Worm (Caenorhabditis elegans) whole organism, late embryonic: ENCODE measurements around the gene tcc-1.

Experiments
- C08G9.2 ChIP-seq: sonication (generic microtip); optimal IDR thresholded peaks from 2 replicates; lab custom pipeline; 2016; ENCODE audit warnings: mild to moderate bottlenecking, missing genetic modification characterization, moderate library complexity, missing compliant biosample characterization
- C38D4.7 ChIP-seq: fragments of 200-800 bp; sonication (Bioruptor generic); optimal IDR thresholded peaks from 2 replicates; lab custom pipeline; 2018; ENCODE audit warnings: mild to moderate bottlenecking, missing genetic modification characterization, moderate library complexity, missing compliant biosample characterization
- F13H6.1 ChIP-seq: sonication (generic microtip); optimal IDR thresholded peaks from 2 replicates; lab custom pipeline; 2016; ENCODE audit warnings: missing genetic modification characterization, missing compliant biosample characterization
- ceh-14 ChIP-seq: sonication (generic microtip); optimal IDR thresholded peaks from 2 replicates; lab custom pipeline; 2016; ENCODE audit warnings: missing genotype, missing genetic modification characterization, missing compliant biosample characterization
- ceh-18 ChIP-seq: sonication (generic microtip); optimal IDR thresholded peaks from 2 replicates; lab custom pipeline; 2016; ENCODE audit warnings: missing genetic modification characterization, missing compliant biosample characterization
- ceh-19 ChIP-seq: fragments of 200-800 bp; sonication (Bioruptor generic); optimal IDR thresholded peaks from 2 replicates; lab custom pipeline; 2018; ENCODE audit warnings: mild to moderate bottlenecking, missing genetic modification characterization, missing compliant biosample characterization
- ceh-2 ChIP-seq: sonication (generic microtip); optimal IDR thresholded peaks from 2 replicates; lab custom pipeline; 2016; ENCODE audit warnings: missing genotype, missing genetic modification characterization, missing compliant biosample characterization
- ceh-22 ChIP-seq: sonication (generic microtip); optimal IDR thresholded peaks from 2 replicates; lab custom pipeline; 2017; ENCODE audit warnings: missing biosample characterization, missing genetic modification characterization
- ceh-31 ChIP-seq: sonication (generic microtip); optimal IDR thresholded peaks from 2 replicates; lab custom pipeline; 2016; ENCODE audit warnings: missing genetic modification characterization, missing compliant biosample characterization
- ceh-34 ChIP-seq: sonication (generic microtip); optimal IDR thresholded peaks from 2 replicates; lab custom pipeline; 2016; ENCODE audit warnings: mild to moderate bottlenecking, missing genetic modification characterization, missing compliant biosample characterization
- ceh-45 ChIP-seq: fragments of 200-800 bp; sonication (Bioruptor generic); IDR thresholded peaks from 2 replicates; pipeline ENCODE4 v1.3.6; 2022; ENCODE audit warnings: missing genetic modification reagents, missing genetic modification characterization, missing compliant biosample characterization
- ceh-9 ChIP-seq: sonication (generic microtip); optimal IDR thresholded peaks from 2 replicates; lab custom pipeline; 2016; ENCODE audit warnings: mild to moderate bottlenecking, missing genetic modification characterization, inconsistent platforms, missing compliant biosample characterization
- che-1 ChIP-seq: sonication (generic microtip); optimal IDR thresholded peaks from 2 replicates; lab custom pipeline; 2016; ENCODE audit warnings: mild to moderate bottlenecking, missing genetic modification characterization, missing compliant biosample characterization
- dmd-4 ChIP-seq: sonication (generic microtip); optimal IDR thresholded peaks from 2 replicates; lab custom pipeline; 2016; ENCODE audit warnings: borderline replicate concordance, missing genetic modification characterization, missing compliant biosample characterization
- dve-1 ChIP-seq: sonication (generic microtip); optimal IDR thresholded peaks from 2 replicates; lab custom pipeline; 2017; ENCODE audit warnings: antibody characterized with exemption, mild to moderate bottlenecking, missing genetic modification characterization, missing compliant biosample characterization
- elt-4 ChIP-seq: sonication (generic microtip); optimal IDR thresholded peaks from 2 replicates; lab custom pipeline; 2016; ENCODE audit warnings: missing genetic modification characterization, missing compliant biosample characterization
- ets-4 ChIP-seq: sonication (generic microtip); optimal IDR thresholded peaks from 2 replicates; lab custom pipeline; 2016; ENCODE audit warnings: missing genetic modification characterization, missing compliant biosample characterization
- fkh-10 ChIP-seq: fragments of 150-350 bp; optimal IDR thresholded peaks from 2 replicates; lab custom pipeline; 2014; ENCODE audit warnings: missing biosample characterization, missing genetic modification reagents, missing genetic modification characterization
- hlh-13 ChIP-seq: fragments of 200-800 bp; sonication (Bioruptor generic); optimal IDR thresholded peaks from 2 replicates; lab custom pipeline; 2018; ENCODE audit warnings: mild to moderate bottlenecking, missing genetic modification characterization, missing compliant biosample characterization
- hlh-30 ChIP-seq: sonication (generic microtip); optimal IDR thresholded peaks from 2 replicates; lab custom pipeline; 2017; ENCODE audit warnings: antibody characterized with exemption, missing genetic modification characterization, missing compliant biosample characterization; ENCODE audit not compliant: insufficient read depth
- hlh-6 ChIP-seq: sonication (generic microtip); optimal IDR thresholded peaks from 2 replicates; lab custom pipeline; 2016; ENCODE audit warnings: missing genotype, missing genetic modification characterization, missing compliant biosample characterization
- lim-6 ChIP-seq: sonication (generic microtip); optimal IDR thresholded peaks from 2 replicates; lab custom pipeline; 2016; ENCODE audit warnings: missing genetic modification characterization, missing compliant biosample characterization
- madf-2 ChIP-seq: sonication (generic microtip); optimal IDR thresholded peaks from 2 replicates; lab custom pipeline; 2017; ENCODE audit warnings: missing genetic modification characterization, missing compliant biosample characterization
- mec-3 ChIP-seq: sonication (generic microtip); optimal IDR thresholded peaks from 2 replicates; lab custom pipeline; 2016; ENCODE audit warnings: borderline replicate concordance, missing genetic modification characterization, missing compliant biosample characterization
- nfya-1 ChIP-seq: sonication (generic microtip); optimal IDR thresholded peaks from 2 replicates; lab custom pipeline; 2017; ENCODE audit warnings: missing genetic modification characterization, mild to moderate bottlenecking, missing compliant biosample characterization, antibody characterized with exemption, moderate library complexity
- nhr-11 ChIP-seq: fragments of 150-350 bp; optimal IDR thresholded peaks from 2 replicates; lab custom pipeline; 2014; ENCODE audit warnings: missing biosample characterization, missing genetic modification characterization
- npax-4 ChIP-seq: sonication (generic microtip); optimal IDR thresholded peaks from 2 replicates; lab custom pipeline; 2016; ENCODE audit warnings: missing genetic modification characterization, missing compliant biosample characterization
- odd-2 ChIP-seq: sonication (generic microtip); optimal IDR thresholded peaks from 2 replicates; lab custom pipeline; 2017; ENCODE audit warnings: antibody characterized with exemption, mild to moderate bottlenecking, missing genetic modification characterization, missing compliant biosample characterization
- pag-3 ChIP-seq: sonication (generic microtip); optimal IDR thresholded peaks from 2 replicates; lab custom pipeline; 2016; ENCODE audit warnings: missing compliant biosample characterization, missing genetic modification characterization, borderline replicate concordance
- pat-9 ChIP-seq: fragments of 200-800 bp; sonication (Bioruptor generic); optimal IDR thresholded peaks from 2 replicates; lab custom pipeline; 2018; ENCODE audit warnings: mild to moderate bottlenecking, missing genetic modification characterization, moderate library complexity, missing compliant biosample characterization
- pax-1 ChIP-seq: fragments of 150-350 bp; optimal IDR thresholded peaks from 2 replicates; lab custom pipeline; 2014; ENCODE audit warnings: missing biosample characterization, missing genetic modification characterization
- pros-1 ChIP-seq: fragments of 150-350 bp; optimal IDR thresholded peaks from 2 replicates; lab custom pipeline; 2014; ENCODE audit warnings: missing biosample characterization, missing genetic modification reagents, missing genetic modification characterization
- ref-2 ChIP-seq: sonication (generic microtip); optimal IDR thresholded peaks from 2 replicates; lab custom pipeline; 2016; ENCODE audit warnings: missing genetic modification characterization, missing compliant biosample characterization
- rnt-1 ChIP-seq: sonication (generic microtip); optimal IDR thresholded peaks from 2 replicates; lab custom pipeline; 2016; ENCODE audit warnings: missing genetic modification characterization, missing compliant biosample characterization
- syd-9 ChIP-seq: sonication (generic microtip); optimal IDR thresholded peaks from 2 replicates; lab custom pipeline; 2016; ENCODE audit warnings: mild to moderate bottlenecking, missing genetic modification characterization, moderate library complexity, missing compliant biosample characterization
- tbx-2 ChIP-seq: sonication (generic microtip); optimal IDR thresholded peaks from 2 replicates; lab custom pipeline; 2016; ENCODE audit warnings: missing genetic modification characterization, missing compliant biosample characterization
- tbx-7 ChIP-seq: sonication (generic microtip); optimal IDR thresholded peaks from 2 replicates; lab custom pipeline; 2016; ENCODE audit warnings: missing genotype, missing genetic modification characterization, missing compliant biosample characterization
- unc-42 ChIP-seq: sonication (generic microtip); optimal IDR thresholded peaks from 2 replicates; lab custom pipeline; 2016; ENCODE audit warnings: missing genotype, missing genetic modification characterization, missing compliant biosample characterization
- unc-55 ChIP-seq: sonication (generic microtip); optimal IDR thresholded peaks from 2 replicates; lab custom pipeline; 2017; ENCODE audit warnings: missing biosample characterization, missing genetic modification reagents, missing genetic modification characterization
- unc-86 ChIP-seq: sonication (generic microtip); optimal IDR thresholded peaks from 2 replicates; lab custom pipeline; 2016; ENCODE audit warnings: missing genetic modification characterization, missing compliant biosample characterization
- zip-5 ChIP-seq: sonication (generic microtip); optimal IDR thresholded peaks from 2 replicates; lab custom pipeline; 2016; ENCODE audit warnings: missing genetic modification characterization, missing compliant biosample characterization
- ztf-16 ChIP-seq: sonication (generic microtip); optimal IDR thresholded peaks from 2 replicates; lab custom pipeline; 2017; ENCODE audit warnings: missing genetic modification characterization, missing compliant biosample characterization

tcc-1 gene

ce11 chrV:17859065-17859464 lies 3.3 kb upstream of the tcc-1 start:
- TF ChIP-seq ztf-16 (tag; lab: Kevin White, UChicago) (no peak), pat-9 (no peak), dve-1 (tag; lab: Kevin White, UChicago) (no peak), che-1 (no peak), zip-5 (tag; lab: Kevin White, UChicago) (no peak), madf-2 (tag; lab: Kevin White, UChicago) (no peak), ceh-2 (tag; lab: Kevin White, UChicago) (no peak), npax-4 (tag; lab: Kevin White, UChicago) (no peak), hlh-13 (GFP tag; lab: Kevin White, UChicago) (no peak), ceh-31 (tag; lab: Kevin White, UChicago) (no peak), nhr-11 (tag; lab: Kevin White, UChicago) (no peak), ref-2 (tag; lab: Kevin White, UChicago) (no peak), lim-6 (tag; lab: Kevin White, UChicago) (no peak), elt-4 (tag; lab: Kevin White, UChicago) (no peak), ceh-9 (tag; lab: Kevin White, UChicago) (no peak), rnt-1 (tag; lab: Kevin White, UChicago) (no peak), ceh-14 (no peak), pag-3 (tag; lab: Kevin White, UChicago) (no peak), ceh-45 (GFP tag; lab: Robert Waterston, UW) (no peak), C38D4.7 (GFP tag; lab: Kevin White, UChicago) (no peak)

ce11 chrV:17857901-17858300 lies 2.1 kb upstream of the tcc-1 start:
- TF ChIP-seq hlh-30 (tag; lab: Kevin White, UChicago): peak; percentile 55
- TF ChIP-seq syd-9 (tag; lab: Kevin White, UChicago): peak; percentile 34
- TF ChIP-seq unc-86 (tag; lab: Kevin White, UChicago): peak; percentile 16
- TF ChIP-seq tbx-7 (tag; lab: Kevin White, UChicago): no peak
- TF ChIP-seq dve-1 (tag; lab: Kevin White, UChicago): peak; percentile 57
- TF ChIP-seq C08G9.2 (tag; lab: Kevin White, UChicago): peak; percentile 34
- TF ChIP-seq pax-1 (tag; lab: Kevin White, UChicago): no peak
- TF ChIP-seq dmd-4: no peak
- peak; percentile 47 for TF ChIP-seq hlh-6 (tag; lab: Kevin White, UChicago)
- TF ChIP-seq tbx-2: peak; percentile 37
- peak; percentile 15 for TF ChIP-seq pros-1
- peak; percentile 74 for TF ChIP-seq unc-55 (GFP tag; lab: Kevin White, UChicago)
- no peak for TF ChIP-seq odd-2
- TF ChIP-seq ceh-18: peak; percentile 86
- peak; percentile 55 for TF ChIP-seq fkh-10 (GFP tag; lab: Kevin White, UChicago)
- peak; percentile 98 for TF ChIP-seq nfya-1 (tag; lab: Kevin White, UChicago)
- peak; percentile 83 for TF ChIP-seq ceh-31 (tag; lab: Kevin White, UChicago)
- peak; percentile 23 for TF ChIP-seq ceh-19 (GFP tag; lab: Kevin White, UChicago)
- TF ChIP-seq ceh-22 (tag; lab: Kevin White, UChicago): no peak
- peak; percentile 58 for TF ChIP-seq ceh-34 (tag; lab: Kevin White, UChicago)
- peak; percentile 58 for TF ChIP-seq rnt-1 (tag; lab: Kevin White, UChicago)
- peak; percentile 46 for TF ChIP-seq ets-4 (tag; lab: Kevin White, UChicago)
- TF ChIP-seq ceh-14: peak; percentile 77
- TF ChIP-seq F13H6.1: peak; percentile 65
- no peak for TF ChIP-seq mec-3 (tag; lab: Kevin White, UChicago)
- TF ChIP-seq unc-42 (tag; lab: Kevin White, UChicago): peak; percentile 97
- peak; percentile 67 for TF ChIP-seq pag-3 (tag; lab: Kevin White, UChicago)
